Worm (Caenorhabditis elegans) whole organism, mixed stage, embryonic: ENCODE data around the gene F59H6.14.

ENCODE experiments used
- M03D4.4 ChIP-seq: sonication (generic microtip); optimal IDR thresholded peaks from 2 replicates; lab custom pipeline; 2017; ENCODE audit warnings: mild to moderate bottlenecking, missing genetic modification characterization, missing compliant biosample characterization
- bed-3 ChIP-seq: fragments of 200-800 bp; sonication (Bioruptor generic); optimal IDR thresholded peaks from 3 replicates; lab custom pipeline; 2018; ENCODE audit warnings: mild to moderate bottlenecking, missing genetic modification characterization, moderate library complexity, missing compliant biosample characterization
- blmp-1 ChIP-seq: fragments of 150-350 bp; optimal IDR thresholded peaks from 2 replicates; lab custom pipeline; 2014; ENCODE audit warnings: missing biosample characterization, missing genetic modification characterization
- ceh-39 ChIP-seq: fragments of 150-350 bp; optimal IDR thresholded peaks from 2 replicates; lab custom pipeline; 2014; ENCODE audit warnings: missing biosample characterization, missing genetic modification characterization
- ceh-83 ChIP-seq: fragments of 200-800 bp; sonication (Bioruptor generic); optimal IDR thresholded peaks from 2 replicates; lab custom pipeline; 2018; ENCODE audit warnings: mild to moderate bottlenecking, missing genetic modification characterization, missing compliant biosample characterization
- ces-1 ChIP-seq: fragments of 150-350 bp; optimal IDR thresholded peaks from 2 replicates; lab custom pipeline; 2014; ENCODE audit warnings: missing biosample characterization, missing genetic modification reagents, missing genetic modification characterization
- cnd-1 ChIP-seq: fragments of 200-800 bp; sonication (Bioruptor generic); optimal IDR thresholded peaks from 2 replicates; lab custom pipeline; 2018; ENCODE audit warnings: mild to moderate bottlenecking, missing genetic modification characterization, missing compliant biosample characterization
- drap-1 ChIP-seq: fragments of 200-800 bp; sonication (Bioruptor generic); optimal IDR thresholded peaks from 3 replicates; lab custom pipeline; 2018; ENCODE audit warnings: mild to moderate bottlenecking, missing genetic modification characterization, missing compliant biosample characterization
- elt-1 ChIP-seq: sonication (generic microtip); optimal IDR thresholded peaks from 2 replicates; lab custom pipeline; 2017; ENCODE audit warnings: missing genetic modification characterization, mild to moderate bottlenecking, missing compliant biosample characterization, antibody characterized with exemption, moderate library complexity, borderline replicate concordance; ENCODE audit not compliant: insufficient read depth
- elt-3 ChIP-seq: fragments of 150-350 bp; optimal IDR thresholded peaks from 2 replicates; lab custom pipeline; 2014; ENCODE audit warnings: missing biosample characterization, missing genetic modification characterization
- flh-1 ChIP-seq: fragments of 200-800 bp; sonication (Bioruptor generic); optimal IDR thresholded peaks from 2 replicates; lab custom pipeline; 2018; ENCODE audit warnings: mild to moderate bottlenecking, missing genetic modification characterization, moderate library complexity, missing compliant biosample characterization
- ham-2 ChIP-seq: fragments of 200-800 bp; sonication (Bioruptor generic); optimal IDR thresholded peaks from 2 replicates; lab custom pipeline; 2018; ENCODE audit warnings: mild to moderate bottlenecking, missing genetic modification characterization, missing compliant biosample characterization
- hlh-1 ChIP-seq: fragments of 150-350 bp; optimal IDR thresholded peaks from 2 replicates; lab custom pipeline; 2014; ENCODE audit warnings: missing biosample characterization, missing genetic modification reagents, missing genetic modification characterization
- lin-13 ChIP-seq: fragments of 150-350 bp; optimal IDR thresholded peaks from 2 replicates; lab custom pipeline; 2014; ENCODE audit warnings: missing biosample characterization, missing genetic modification characterization
- lin-32 ChIP-seq: fragments of 200-800 bp; sonication (Bioruptor generic); optimal IDR thresholded peaks from 2 replicates; lab custom pipeline; 2018; ENCODE audit warnings: mild to moderate bottlenecking, missing genetic modification characterization, missing compliant biosample characterization
- lsy-2 ChIP-seq: fragments of 150-350 bp; optimal IDR thresholded peaks from 2 replicates; lab custom pipeline; 2014; ENCODE audit warnings: missing biosample characterization, missing genetic modification characterization
- mab-5 ChIP-seq: fragments of 150-350 bp; optimal IDR thresholded peaks from 2 replicates; lab custom pipeline; 2014; ENCODE audit warnings: missing biosample characterization, missing genetic modification characterization
- mls-2 ChIP-seq: sonication (generic microtip); optimal IDR thresholded peaks from 2 replicates; lab custom pipeline; 2016; ENCODE audit warnings: mild to moderate bottlenecking, missing genetic modification characterization, moderate library complexity, missing compliant biosample characterization
- nhr-12 ChIP-seq: fragments of 150-350 bp; optimal IDR thresholded peaks from 2 replicates; lab custom pipeline; 2014; ENCODE audit warnings: missing biosample characterization, missing genetic modification characterization
- nhr-2 ChIP-seq: fragments of 150-350 bp; optimal IDR thresholded peaks from 2 replicates; lab custom pipeline; 2014; ENCODE audit warnings: missing biosample characterization, missing genetic modification characterization
- nhr-237 ChIP-seq: fragments of 150-350 bp; optimal IDR thresholded peaks from 2 replicates; lab custom pipeline; 2014; ENCODE audit warnings: missing biosample characterization, missing genetic modification characterization
- nhr-28 ChIP-seq: fragments of 150-350 bp; optimal IDR thresholded peaks from 2 replicates; lab custom pipeline; 2014; ENCODE audit warnings: missing biosample characterization, missing genetic modification characterization
- nhr-76 ChIP-seq: sonication (generic microtip); optimal IDR thresholded peaks from 2 replicates; lab custom pipeline; 2017; ENCODE audit warnings: missing biosample characterization, missing genetic modification characterization
- pha-4 ChIP-seq: fragments of 150-350 bp; optimal IDR thresholded peaks from 2 replicates; lab custom pipeline; 2018; ENCODE audit warnings: missing biosample characterization, missing genetic modification reagents, missing genetic modification characterization
- sem-2 ChIP-seq: fragments of 200-800 bp; sonication (Bioruptor generic); optimal IDR thresholded peaks from 2 replicates; lab custom pipeline; 2018; ENCODE audit warnings: mild to moderate bottlenecking, missing genetic modification characterization, missing compliant biosample characterization
- snpc-4 ChIP-seq: fragments of 150-350 bp; optimal IDR thresholded peaks from 2 replicates; lab custom pipeline; 2014; ENCODE audit warnings: missing biosample characterization, missing genetic modification characterization
- sptf-1 ChIP-seq: sonication (generic microtip); optimal IDR thresholded peaks from 2 replicates; lab custom pipeline; 2017; ENCODE audit warnings: mild to moderate bottlenecking, missing genetic modification characterization, moderate library complexity, missing compliant biosample characterization
- tbx-8 ChIP-seq: fragments of 200-800 bp; sonication (Bioruptor generic); optimal IDR thresholded peaks from 2 replicates; lab custom pipeline; 2018; ENCODE audit warnings: mild to moderate bottlenecking, missing genetic modification characterization, moderate library complexity, missing compliant biosample characterization
- unc-62 ChIP-seq: fragments of 150-350 bp; optimal IDR thresholded peaks from 2 replicates; lab custom pipeline; 2014; ENCODE audit warnings: missing biosample characterization, missing genetic modification reagents, missing genetic modification characterization
- zip-8 ChIP-seq: fragments of 150-350 bp; optimal IDR thresholded peaks from 2 replicates; lab custom pipeline; 2014; ENCODE audit warnings: missing biosample characterization, missing genetic modification characterization
- ztf-11 ChIP-seq: fragments of 150-350 bp; optimal IDR thresholded peaks from 2 replicates; lab custom pipeline; 2014; ENCODE audit warnings: missing biosample characterization, missing genetic modification characterization

The F59H6.14 gene

ce11 chrII:2033286-2033685 lies at the start of gene F59H6.14:
TSS of gene F59H6.14 (plus strand) at chrII:2033586.
- TF ChIP-seq hlh-1 = no peak
- no peak for TF ChIP-seq ces-1 (GFP tag; lab: Kevin White, UChicago)
- no peak for TF ChIP-seq nhr-28 (tag; lab: Kevin White, UChicago)
- no peak for TF ChIP-seq cnd-1 (tag; lab: Kevin White, UChicago)
- TF ChIP-seq M03D4.4 (tag; lab: Kevin White, UChicago) = no peak
- TF ChIP-seq lsy-2 (tag; lab: Kevin White, UChicago) = no peak
- no peak for TF ChIP-seq flh-1
- TF ChIP-seq snpc-4 (tag; lab: Kevin White, UChicago) = no peak
- TF ChIP-seq lin-13 (tag; lab: Kevin White, UChicago) = no peak
- TF ChIP-seq elt-1 (tag; lab: Kevin White, UChicago) = no peak
- TF ChIP-seq ham-2 (GFP tag; lab: Kevin White, UChicago) = no peak
- TF ChIP-seq elt-3 (tag; lab: Kevin White, UChicago) = no peak
- TF ChIP-seq drap-1 (GFP tag; lab: Kevin White, UChicago) = no peak
- no peak for TF ChIP-seq ztf-11
- no peak for TF ChIP-seq lin-32 (GFP tag; lab: Kevin White, UChicago)
- TF ChIP-seq, all 35 proteins: peak for 0

DNA sequence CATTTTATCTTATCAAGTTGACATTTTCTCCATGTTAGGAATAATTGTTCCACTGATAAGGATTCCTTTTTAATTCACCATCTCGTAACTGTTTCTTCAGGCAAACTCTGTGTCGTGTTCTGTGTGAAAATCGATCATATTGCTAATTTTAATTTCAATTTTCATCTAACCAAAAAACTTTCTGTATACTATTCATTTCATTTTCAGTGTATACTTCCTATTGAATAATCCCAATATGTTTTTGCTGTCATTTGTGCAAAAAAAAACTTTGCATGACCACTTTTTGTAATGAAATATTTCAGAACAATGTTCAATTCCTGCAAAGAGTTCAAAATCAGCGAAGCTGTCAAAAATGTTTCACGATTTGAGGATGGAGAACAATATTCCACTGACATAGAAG lies 46.4 kb upstream of the F59H6.14 start, which contains the start of gene Y16E11A.4:
TSS of gene Y16E11A.4 (plus strand) at position 301 of the 400 bp plus-strand sequence.
- TF ChIP-seq lin-13 (tag; lab: Kevin White, UChicago) (no peak), tbx-8 (GFP tag; lab: Kevin White, UChicago) (no peak), hlh-1 (no peak), ham-2 (GFP tag; lab: Kevin White, UChicago) (no peak), sem-2 (GFP tag; lab: Kevin White, UChicago) (no peak), elt-1 (tag; lab: Kevin White, UChicago) (no peak), mab-5 (no peak), snpc-4 (tag; lab: Kevin White, UChicago) (no peak), zip-8 (tag; lab: Kevin White, UChicago) (no peak), nhr-237 (no peak), unc-62 (no peak), blmp-1 (no peak), ces-1 (GFP tag; lab: Kevin White, UChicago) (no peak), M03D4.4 (tag; lab: Kevin White, UChicago) (no peak)

ce11 chrII:1989010-1989409 lies 44.4 kb upstream of the F59H6.14 start, which contains the start of gene math-44:
TSS of gene math-44 (plus strand) at chrII:1989310.
- TF ChIP-seq nhr-12 (tag; lab: Kevin White, UChicago) (no peak), M03D4.4 (tag; lab: Kevin White, UChicago) (no peak), nhr-2 (tag; lab: Kevin White, UChicago) (no peak), unc-62 (no peak), blmp-1 (no peak), sptf-1 (tag; lab: Kevin White, UChicago) (no peak), flh-1 (no peak), sem-2 (GFP tag; lab: Kevin White, UChicago) (no peak), hlh-1 (no peak), elt-3 (tag; lab: Kevin White, UChicago) (no peak), lin-32 (GFP tag; lab: Kevin White, UChicago) (no peak), ztf-11 (no peak), bed-3 (GFP tag; lab: Kevin White, UChicago) (no peak), pha-4 (tag; lab: Kevin White, UChicago) (no peak), ceh-83 (GFP tag; lab: Kevin White, UChicago) (no peak), drap-1 (GFP tag; lab: Kevin White, UChicago) (no peak), nhr-76 (tag; lab: Kevin White, UChicago) (no peak), mls-2 (tag; lab: Kevin White, UChicago) (no peak), tbx-8 (GFP tag; lab: Kevin White, UChicago) (no peak)
- TF ChIP-seq, all 35 proteins: peak for 0

ce11 chrII:1993738-1994137 lies 39.6 kb upstream of the F59H6.14 start, which contains the start of gene math-21:
TSS of gene math-21 (plus strand) at chrII:1994038.
- no peak for TF ChIP-seq ceh-39 (tag; lab: Kevin White, UChicago)
- no peak for TF ChIP-seq lin-13 (tag; lab: Kevin White, UChicago)
- no peak for TF ChIP-seq ztf-11
- TF ChIP-seq lsy-2 (tag; lab: Kevin White, UChicago) = no peak
- no peak for TF ChIP-seq ham-2 (GFP tag; lab: Kevin White, UChicago)
- TF ChIP-seq nhr-76 (tag; lab: Kevin White, UChicago) = no peak
- TF ChIP-seq hlh-1 = no peak
- TF ChIP-seq lin-32 (GFP tag; lab: Kevin White, UChicago) = no peak
- no peak for TF ChIP-seq bed-3 (GFP tag; lab: Kevin White, UChicago)
- TF ChIP-seq drap-1 (GFP tag; lab: Kevin White, UChicago) = no peak
